Fruit fly (Drosophila melanogaster): ENCODE data around the gene CG8043.

CG8043 gene

dm6 chr3R:8712722-8713131, 36.0 kb downstream of the CG8043 start, which contains the start of gene CG8112 (continued):
- TF ChIP-seq D (optimal IDR thresholded peaks at IDR 0.05) (no peak), D (GFP tag; optimal IDR thresholded peaks at IDR 0.05) (no peak), Atf6 (GFP tag; IDR thresholded peaks at IDR 0.05) (no peak), CG7928 (GFP tag; optimal IDR thresholded peaks at IDR 0.05) (no peak), row (GFP tag; IDR thresholded peaks at IDR 0.05) (peak; percentile 50; the same call in 2 of the 3 replicates), CG11504 (tag; optimal IDR thresholded peaks at IDR 0.05) (no peak), CG13296 (GFP tag; optimal IDR thresholded peaks at IDR 0.05) (peak; percentile 44), cwo (GFP tag; optimal IDR thresholded peaks at IDR 0.05) (peak; percentile 24), CG10654 (GFP tag; optimal IDR thresholded peaks at IDR 0.05) (no peak), CG6272 (GFP tag; IDR thresholded peaks at IDR 0.05) (no peak; the same call in 1 of the 2 replicates), sug (tag; optimal IDR thresholded peaks at IDR 0.05) (no peak), Gug (GFP tag; IDR thresholded peaks at IDR 0.05) (no peak), knrl (GFP tag; IDR thresholded peaks at IDR 0.05; ENCODE audit: partially characterized antibody) (no peak), CkIIα-i1 (GFP tag; IDR thresholded peaks at IDR 0.05) (no peak), Nf-YC (tag; optimal IDR thresholded peaks at IDR 0.05) (no peak), CG33557 (GFP tag; optimal IDR thresholded peaks at IDR 0.05) (no peak), trem (tag; optimal IDR thresholded peaks at IDR 0.05) (no peak), yki (optimal IDR thresholded peaks at IDR 0.05) (no peak), CG10366 (GFP tag; IDR thresholded peaks at IDR 0.05) (no peak)

DNA sequence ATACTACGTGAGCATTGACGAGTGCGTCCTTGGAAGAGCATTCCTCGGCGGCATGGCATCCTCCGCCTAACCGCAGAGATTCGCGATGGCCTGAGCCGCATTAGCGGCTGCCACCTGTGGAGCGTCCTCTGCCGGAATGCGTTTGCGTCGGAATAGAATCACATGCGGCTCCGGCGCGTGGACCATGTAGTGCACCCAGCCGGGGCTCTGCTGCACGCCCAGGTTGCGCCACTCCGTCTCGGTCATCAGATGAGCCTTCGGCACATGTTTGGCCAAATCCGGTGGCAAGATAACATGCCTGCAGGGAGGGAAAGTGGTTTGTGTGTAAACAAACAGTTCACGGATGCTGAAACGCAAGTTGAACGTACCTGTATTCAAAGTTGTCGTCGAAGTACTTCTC, 38.7 kb downstream of the CG8043 start:
- no peak for TF ChIP-seq CG5180 (GFP tag; optimal IDR thresholded peaks at IDR 0.05)
- TF ChIP-seq tna (GFP tag; IDR thresholded peaks at IDR 0.05; ENCODE audit: partially characterized antibody), result 0 out of 2 replicates have a peak, but pooled peaks have one; percentile 11
- TF ChIP-seq NK7.1 (GFP tag; optimal IDR thresholded peaks at IDR 0.05), result no peak
- TF ChIP-seq CG34422 (GFP tag; IDR thresholded peaks at IDR 0.05), result peak; percentile 16; the same call in 1 of the 3 replicates
- TF ChIP-seq aop (GFP tag; IDR thresholded peaks at IDR 0.05), result no peak
- TF ChIP-seq Usf (GFP tag; optimal IDR thresholded peaks at IDR 0.05), result no peak
- TF ChIP-seq CG32532 (GFP tag; IDR thresholded peaks at IDR 0.05), result 0 out of 2 replicates have a peak, but pooled peaks have one; percentile 9
- peak; percentile 94 for TF ChIP-seq kah (GFP tag; optimal IDR thresholded peaks at IDR 0.05)
- TF ChIP-seq CG4820 (GFP tag; optimal IDR thresholded peaks at IDR 0.05), result no peak
- TF ChIP-seq MESR4 (GFP tag; optimal IDR thresholded peaks at IDR 0.05), result peak; percentile 31
- TF ChIP-seq CG9609 (GFP tag; optimal IDR thresholded peaks at IDR 0.05), result no peak
- 0 out of 3 replicates have a peak, but pooled peaks have one; percentile 17 for TF ChIP-seq hb (GFP tag; IDR thresholded peaks at IDR 0.05; ENCODE audit: partially characterized antibody)
- TF ChIP-seq chm (GFP tag; IDR thresholded peaks at IDR 0.05), result peak; percentile 51; the same call in 1 of the 2 replicates
- 0 out of 2 replicates have a peak, but pooled peaks have one; percentile 8 for TF ChIP-seq inv (GFP tag; IDR thresholded peaks at IDR 0.05; ENCODE audit: partially characterized antibody)
- TF ChIP-seq nerfin-1 (tag; optimal IDR thresholded peaks at IDR 0.05), result peak; percentile 91
- TF ChIP-seq CG4617 (GFP tag; optimal IDR thresholded peaks at IDR 0.05; ENCODE audit: borderline replicate concordance), result peak; percentile 12
- TF ChIP-seq CG10959 (GFP tag; IDR thresholded peaks at IDR 0.05), result no peak
- no peak for TF ChIP-seq dan (GFP tag; IDR thresholded peaks at IDR 0.05)
- TF ChIP-seq shn (GFP tag; optimal IDR thresholded peaks at IDR 0.05), result no peak
- TF ChIP-seq scrt (GFP tag; optimal IDR thresholded peaks at IDR 0.05), result peak; percentile 53
- 0 out of 3 replicates have a peak, but pooled peaks have one; percentile 32 for TF ChIP-seq ken (GFP tag; IDR thresholded peaks at IDR 0.05)
